Worm (Caenorhabditis elegans): ENCODE measurements around the gene col-158.

The col-158 gene

DNA sequence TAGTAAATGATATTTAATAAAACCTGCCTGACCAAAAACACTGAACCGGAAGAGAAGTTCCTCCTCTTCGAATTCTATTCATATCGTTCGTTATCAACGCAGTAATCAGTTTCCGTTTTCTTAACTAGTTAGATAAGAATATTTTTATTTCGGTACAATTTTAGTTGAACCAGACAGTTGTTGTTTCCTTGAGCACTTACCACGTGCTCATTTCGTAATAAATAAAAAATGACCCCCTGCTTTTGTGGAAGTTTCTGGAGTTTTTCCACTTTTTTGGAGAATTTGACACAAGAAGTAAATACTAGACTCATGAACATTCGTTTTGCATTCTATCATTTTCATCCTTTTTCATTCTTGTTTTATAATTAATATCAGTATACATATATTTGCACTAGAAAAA is 24.3 kb downstream of the col-158 start:
- TF ChIP-seq flt-1 (GFP tag; IDR thresholded peaks at IDR 0.05) (no peak), pes-1 (GFP tag; IDR thresholded peaks at IDR 0.05) (no peak), tra-4 (tag; optimal IDR thresholded peaks at IDR 0.05) (no peak), tbx-11 (GFP tag; IDR thresholded peaks at IDR 0.05) (no peak)

DNA sequence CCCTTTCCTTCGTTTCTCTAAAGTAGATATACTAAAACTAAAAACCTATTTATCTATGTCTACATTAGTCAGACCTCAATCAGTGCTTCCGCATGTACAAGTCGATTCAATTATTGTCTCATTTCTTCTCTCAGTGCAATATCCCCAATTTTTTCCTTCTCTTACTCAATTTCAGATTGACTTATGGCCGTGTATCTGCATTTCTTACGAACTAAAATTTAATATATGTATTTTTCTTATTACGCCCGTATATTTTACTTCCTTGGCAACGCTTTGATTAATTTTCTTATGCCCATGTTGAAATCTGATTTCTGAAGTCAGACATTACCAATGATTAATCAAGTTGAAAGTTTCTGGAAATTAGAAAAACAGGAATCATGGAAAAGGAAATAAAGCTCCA is 25.5 kb downstream of the col-158 start:
- no peak for TF ChIP-seq tra-4 (tag; optimal IDR thresholded peaks at IDR 0.05)
- no peak for TF ChIP-seq ceh-13 (GFP tag; optimal IDR thresholded peaks at IDR 0.05)
- no peak for TF ChIP-seq tbx-37 (GFP tag; conservative IDR thresholded peaks at IDR 0.05)
- no peak for TF ChIP-seq hmbx-1 (tag; optimal IDR thresholded peaks at IDR 0.05)
- no peak for TF ChIP-seq aly-1 (tag; optimal IDR thresholded peaks at IDR 0.05)
- no peak for TF ChIP-seq hmg-4 (GFP tag; optimal IDR thresholded peaks at IDR 0.05)
- no peak for TF ChIP-seq tbx-11 (GFP tag; IDR thresholded peaks at IDR 0.05)
- TF ChIP-seq ama-1 (optimal IDR thresholded peaks at IDR 0.05) = no peak
- TF ChIP-seq scrt-1 (GFP tag; IDR thresholded peaks at IDR 0.05) = no peak
- no peak for TF ChIP-seq flt-1 (GFP tag; IDR thresholded peaks at IDR 0.05)
- TF ChIP-seq pes-1 (GFP tag; IDR thresholded peaks at IDR 0.05) = no peak
- TF ChIP-seq ceh-36 (tag; optimal IDR thresholded peaks at IDR 0.05) = no peak
- TF ChIP-seq sea-1 (GFP tag; conservative IDR thresholded peaks at IDR 0.05) = no peak
- TF ChIP-seq ets-7 (tag; optimal IDR thresholded peaks at IDR 0.05) = no peak
- TF ChIP-seq hnd-1 (tag; optimal IDR thresholded peaks at IDR 0.05) = no peak
- TF ChIP-seq F13C5.2 (tag; optimal IDR thresholded peaks at IDR 0.05) = no peak
- no peak for TF ChIP-seq B0310.2 (tag; optimal IDR thresholded peaks at IDR 0.05)

- TF ChIP-seq hmbx-1 (tag; optimal IDR thresholded peaks at IDR 0.05) (no peak), flt-1 (GFP tag; IDR thresholded peaks at IDR 0.05) (no peak), aly-1 (tag; optimal IDR thresholded peaks at IDR 0.05) (no peak), ceh-36 (tag; optimal IDR thresholded peaks at IDR 0.05) (no peak), tbx-11 (GFP tag; IDR thresholded peaks at IDR 0.05) (no peak), F13C5.2 (tag; optimal IDR thresholded peaks at IDR 0.05) (no peak), tra-4 (tag; optimal IDR thresholded peaks at IDR 0.05) (no peak), scrt-1 (GFP tag; IDR thresholded peaks at IDR 0.05) (no peak), hnd-1 (tag; optimal IDR thresholded peaks at IDR 0.05) (no peak)
Measured at ce11 chrV:11856022-11856421, 26.6 kb downstream of the col-158 start.

- TF ChIP-seq aly-1 (tag; optimal IDR thresholded peaks at IDR 0.05) (no peak), tbx-11 (GFP tag; IDR thresholded peaks at IDR 0.05) (no peak), ceh-36 (tag; optimal IDR thresholded peaks at IDR 0.05) (no peak), ama-1 (optimal IDR thresholded peaks at IDR 0.05) (no peak), scrt-1 (GFP tag; IDR thresholded peaks at IDR 0.05) (no peak), hnd-1 (tag; optimal IDR thresholded peaks at IDR 0.05) (no peak), hmg-4 (GFP tag; optimal IDR thresholded peaks at IDR 0.05) (no peak), ets-7 (tag; optimal IDR thresholded peaks at IDR 0.05) (no peak), sea-1 (GFP tag; conservative IDR thresholded peaks at IDR 0.05) (no peak), tbx-37 (GFP tag; conservative IDR thresholded peaks at IDR 0.05) (no peak), flt-1 (GFP tag; IDR thresholded peaks at IDR 0.05) (no peak), B0310.2 (tag; optimal IDR thresholded peaks at IDR 0.05) (no peak), pes-1 (GFP tag; IDR thresholded peaks at IDR 0.05) (no peak), tra-4 (tag; optimal IDR thresholded peaks at IDR 0.05) (no peak), ceh-13 (GFP tag; optimal IDR thresholded peaks at IDR 0.05) (no peak), F13C5.2 (tag; optimal IDR thresholded peaks at IDR 0.05) (no peak), hmbx-1 (tag; optimal IDR thresholded peaks at IDR 0.05) (no peak)
Measured at ce11 chrV:11857756-11858155, 28.4 kb downstream of the col-158 start.

ce11 chrV:11858299-11858698 is 28.9 kb downstream of the col-158 start:
- TF ChIP-seq hmbx-1 (tag; optimal IDR thresholded peaks at IDR 0.05) (no peak), aly-1 (tag; optimal IDR thresholded peaks at IDR 0.05) (no peak), hnd-1 (tag; optimal IDR thresholded peaks at IDR 0.05) (no peak), tbx-37 (GFP tag; conservative IDR thresholded peaks at IDR 0.05) (no peak), ceh-36 (tag; optimal IDR thresholded peaks at IDR 0.05) (no peak), tra-4 (tag; optimal IDR thresholded peaks at IDR 0.05) (no peak), tbx-11 (GFP tag; IDR thresholded peaks at IDR 0.05) (no peak)

DNA sequence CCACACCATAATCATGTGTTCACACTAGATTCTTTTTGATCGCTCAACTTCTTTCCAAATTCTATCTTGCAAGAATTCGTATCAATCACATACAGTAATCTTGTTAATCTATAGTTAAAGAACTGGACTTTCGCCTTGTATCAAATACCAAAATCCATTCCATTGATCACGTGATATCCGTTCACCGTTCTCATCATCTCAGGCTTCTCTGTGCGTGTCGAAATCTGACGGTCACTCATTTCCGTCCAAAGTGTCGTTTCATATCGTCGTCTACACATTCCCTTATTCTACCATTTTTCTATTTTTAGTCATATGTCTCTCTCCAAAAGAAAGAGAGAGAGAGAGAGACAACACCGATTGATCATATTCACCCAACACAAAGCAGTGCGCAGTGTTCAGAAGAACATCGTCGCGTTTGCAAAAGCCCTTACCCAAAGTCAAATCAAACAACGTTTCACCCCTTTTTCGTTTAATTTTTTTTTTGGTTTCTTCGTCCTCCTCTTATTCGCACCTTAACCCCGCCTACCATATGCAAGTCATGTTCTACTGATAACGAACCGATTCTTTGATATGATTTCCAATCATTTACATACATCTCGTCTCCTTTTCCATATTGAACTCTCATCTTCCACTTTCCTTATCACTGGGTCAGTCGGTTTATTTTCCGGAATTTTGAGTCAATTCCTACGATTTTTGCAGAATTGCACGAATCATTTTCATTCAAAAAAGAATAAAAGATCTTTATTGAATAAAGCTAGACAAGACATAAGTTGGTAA is 29.9 kb downstream of the col-158 start:
- TF ChIP-seq ceh-36 (tag; optimal IDR thresholded peaks at IDR 0.05) (no peak), ama-1 (optimal IDR thresholded peaks at IDR 0.05) (no peak), B0310.2 (tag; optimal IDR thresholded peaks at IDR 0.05) (no peak), ets-7 (tag; optimal IDR thresholded peaks at IDR 0.05) (no peak), sea-1 (GFP tag; conservative IDR thresholded peaks at IDR 0.05) (no peak), hmg-4 (GFP tag; optimal IDR thresholded peaks at IDR 0.05) (no peak), aly-1 (tag; optimal IDR thresholded peaks at IDR 0.05) (no peak), hnd-1 (tag; optimal IDR thresholded peaks at IDR 0.05) (no peak)

- TF ChIP-seq hnd-1 (tag; optimal IDR thresholded peaks at IDR 0.05) = no peak
- no peak for TF ChIP-seq ceh-13 (GFP tag; optimal IDR thresholded peaks at IDR 0.05)
- TF ChIP-seq scrt-1 (GFP tag; IDR thresholded peaks at IDR 0.05) = no peak
- no peak for TF ChIP-seq sea-1 (GFP tag; conservative IDR thresholded peaks at IDR 0.05)
- no peak for TF ChIP-seq hmbx-1 (tag; optimal IDR thresholded peaks at IDR 0.05)
- TF ChIP-seq ets-7 (tag; optimal IDR thresholded peaks at IDR 0.05) = no peak
- TF ChIP-seq ceh-36 (tag; optimal IDR thresholded peaks at IDR 0.05) = no peak
- no peak for TF ChIP-seq pes-1 (GFP tag; IDR thresholded peaks at IDR 0.05)
- TF ChIP-seq tbx-37 (GFP tag; conservative IDR thresholded peaks at IDR 0.05) = no peak
- TF ChIP-seq F13C5.2 (tag; optimal IDR thresholded peaks at IDR 0.05) = no peak
- no peak for TF ChIP-seq hmg-4 (GFP tag; optimal IDR thresholded peaks at IDR 0.05)
Measured at ce11 chrV:11860375-11860774, 31.0 kb downstream of the col-158 start, which contains the start of gene R13H4.5. R13H4.5 (plus strand) TSS chrV:11860675.
